Fruit fly (Drosophila melanogaster) whole organism, embryonic: Measurements from ENCODE around the gene CAH7.

Experiments used
- Bgb ChIP-seq: fragments of 200-800 bp; sonication (Bioruptor generic); IDR thresholded peaks from 2 replicates; pipeline ENCODE4 v1.3.6; 2022; ENCODE audit warnings: missing biosample characterization, missing genetic modification characterization; ENCODE audit not compliant: partially characterized antibody
- CG11398 ChIP-seq: fragments of 200-800 bp; sonication (Bioruptor generic); optimal IDR thresholded peaks from 2 replicates; lab custom pipeline; 2016; ENCODE audit warnings: missing biosample characterization, missing genetic modification characterization
- CG11696 ChIP-seq: fragments of 200-800 bp; sonication (Bioruptor generic); IDR thresholded peaks from 2 replicates; pipeline ENCODE4 v1.3.6; 2022; ENCODE audit warnings: missing biosample characterization, missing genetic modification characterization
- CG12744 ChIP-seq: fragments of 200-800 bp; sonication (Bioruptor generic); optimal IDR thresholded peaks from 2 replicates; lab custom pipeline; 2016; ENCODE audit warnings: missing biosample characterization, missing genetic modification characterization
- CG13123 ChIP-seq: fragments of 200-800 bp; sonication (Bioruptor generic); optimal IDR thresholded peaks from 2 replicates; lab custom pipeline; 2016; ENCODE audit warnings: missing biosample characterization, missing genetic modification characterization
- CG13296 ChIP-seq: fragments of 200-800 bp; sonication (Bioruptor generic); optimal IDR thresholded peaks from 3 replicates; lab custom pipeline; 2018; ENCODE audit warnings: missing biosample characterization, mild to moderate bottlenecking, missing genetic modification characterization
- CG16813 ChIP-seq: fragments of 200-800 bp; sonication (Bioruptor generic); IDR thresholded peaks from 3 replicates; pipeline ENCODE4 v1.3.6; 2022; ENCODE audit warnings: missing biosample characterization, missing genetic modification characterization; ENCODE audit not compliant: partially characterized antibody
- CG18619 ChIP-seq: fragments of 200-800 bp; sonication (Bioruptor generic); optimal IDR thresholded peaks from 3 replicates; lab custom pipeline; 2017; ENCODE audit warnings: missing biosample characterization, mild to moderate bottlenecking, missing genetic modification characterization
- CG2202 ChIP-seq: fragments of 200-800 bp; sonication (Bioruptor generic); optimal IDR thresholded peaks from 2 replicates; lab custom pipeline; 2018; ENCODE audit warnings: missing biosample characterization, mild to moderate bottlenecking, missing genetic modification characterization
- CG30403 ChIP-seq: fragments of 200-800 bp; sonication (Bioruptor generic); optimal IDR thresholded peaks from 3 replicates; lab custom pipeline; 2016; ENCODE audit warnings: missing biosample characterization, missing genetic modification characterization
- CG32532 ChIP-seq: fragments of 200-800 bp; sonication (Bioruptor generic); IDR thresholded peaks from 2 replicates; pipeline ENCODE4 v1.3.6; 2022; ENCODE audit warnings: missing biosample characterization, missing genetic modification characterization
- CG4282 ChIP-seq: fragments of 200-800 bp; sonication (Bioruptor generic); optimal IDR thresholded peaks from 2 replicates; lab custom pipeline; 2016; ENCODE audit warnings: missing biosample characterization, missing genetic modification characterization
- CG4707 ChIP-seq: fragments of 200-800 bp; sonication (Bioruptor generic); optimal IDR thresholded peaks from 2 replicates; lab custom pipeline; 2018; ENCODE audit warnings: missing biosample characterization, mild to moderate bottlenecking, missing genetic modification characterization, moderate library complexity
- CG6254 ChIP-seq: fragments of 200-800 bp; sonication (Bioruptor generic); optimal IDR thresholded peaks from 3 replicates; lab custom pipeline; 2017; ENCODE audit warnings: mild to moderate bottlenecking, missing biosample characterization, missing genetic modification reagents, missing genetic modification characterization
- CG7987 ChIP-seq: fragments of 200-800 bp; sonication (Bioruptor generic); optimal IDR thresholded peaks from 2 replicates; lab custom pipeline; 2018; ENCODE audit warnings: missing biosample characterization, mild to moderate bottlenecking, missing genetic modification characterization, moderate library complexity
- CG8281 ChIP-seq: fragments of 200-800 bp; sonication (Bioruptor generic); optimal IDR thresholded peaks from 2 replicates; lab custom pipeline; 2018; ENCODE audit warnings: missing biosample characterization, mild to moderate bottlenecking, missing genetic modification characterization, moderate library complexity
- CG9797 ChIP-seq: fragments of 200-800 bp; sonication (Bioruptor generic); optimal IDR thresholded peaks from 3 replicates; lab custom pipeline; 2018; ENCODE audit warnings: missing biosample characterization, mild to moderate bottlenecking, missing genetic modification characterization
- CkIIα-i1 ChIP-seq: fragments of 200-800 bp; sonication (Bioruptor generic); IDR thresholded peaks from 2 replicates; pipeline ENCODE4 v1.3.6; 2022; ENCODE audit warnings: missing biosample characterization, missing genetic modification characterization
- CoRest ChIP-seq: fragments of 200-800 bp; sonication (Bioruptor generic); optimal IDR thresholded peaks from 3 replicates; lab custom pipeline; 2018; ENCODE audit warnings: missing biosample characterization, mild to moderate bottlenecking, missing genetic modification characterization, moderate library complexity
- Elba2 ChIP-seq: fragments of 200-800 bp; sonication (Bioruptor generic); optimal IDR thresholded peaks from 3 replicates; lab custom pipeline; 2016; ENCODE audit warnings: missing biosample characterization, missing genetic modification characterization
- Gsc ChIP-seq: fragments of 200-800 bp; sonication (Bioruptor generic); IDR thresholded peaks from 2 replicates; pipeline ENCODE4 v1.3.6; 2022; ENCODE audit warnings: missing biosample characterization, missing genetic modification characterization
- HmgZ ChIP-seq: fragments of 200-800 bp; sonication (Bioruptor generic); optimal IDR thresholded peaks from 2 replicates; lab custom pipeline; 2018; ENCODE audit warnings: missing biosample characterization, mild to moderate bottlenecking, missing genetic modification characterization
- Med ChIP-seq: fragments of 200-800 bp; sonication (Bioruptor generic); peaks from one replicate; lab custom pipeline; 2016; ENCODE audit warnings: missing biosample characterization, missing genetic modification characterization, mild to moderate bottlenecking, inconsistent platforms, moderate library complexity
- NC2α ChIP-seq: fragments of 200-800 bp; sonication (Bioruptor generic); optimal IDR thresholded peaks from 2 replicates; lab custom pipeline; 2016; ENCODE audit warnings: missing biosample characterization, missing genetic modification characterization
- Pdp1 ChIP-seq, 2 experiments: fragments of 200-800 bp; sonication (Bioruptor generic); optimal IDR thresholded peaks; 3 replicates each; lab custom pipeline; 2016; ENCODE audit warnings: missing biosample characterization in 2 of 2, missing genetic modification characterization in 2 of 2, mild to moderate bottlenecking in 1 of 2, moderate library complexity in 1 of 2
- Trl ChIP-seq, 3 experiments: fragments of >200 bp in 2 of 3; fragments of 200-800 bp in 1 of 3; sonication (Bioruptor generic) in 1 of 3; optimal IDR thresholded peaks; 2 replicates in 1 of 3; 3 replicates in 2 of 3; lab custom pipeline; 2016 to 2017; ENCODE audit warnings: missing biosample characterization in 1 of 3, missing genetic modification characterization in 1 of 3
- Xrp1 ChIP-seq: fragments of 200-800 bp; sonication (Bioruptor generic); IDR thresholded peaks from 2 replicates; pipeline ENCODE4 v1.3.6; 2022; ENCODE audit warnings: missing biosample characterization, missing genetic modification characterization
- abd-A ChIP-seq: fragments of 200-800 bp; sonication (Bioruptor generic); optimal IDR thresholded peaks from 3 replicates; lab custom pipeline; 2019; ENCODE audit warnings: missing biosample characterization, mild to moderate bottlenecking, missing genetic modification characterization, moderate library complexity
- ase ChIP-seq: fragments of 200-800 bp; sonication (Bioruptor generic); IDR thresholded peaks from 3 replicates; pipeline ENCODE4 v1.3.6; 2022; ENCODE audit warnings: missing biosample characterization, missing genetic modification characterization
- bigmax ChIP-seq: fragments of 200-800 bp; sonication (Bioruptor generic); optimal IDR thresholded peaks from 2 replicates; lab custom pipeline; 2018; ENCODE audit warnings: missing biosample characterization, mild to moderate bottlenecking, missing genetic modification characterization
- btn ChIP-seq: fragments of 200-800 bp; sonication (Bioruptor generic); optimal IDR thresholded peaks from 2 replicates; lab custom pipeline; 2016; ENCODE audit warnings: missing biosample characterization, missing genetic modification characterization
- cato ChIP-seq: fragments of 200-800 bp; sonication (Bioruptor generic); optimal IDR thresholded peaks from 2 replicates; lab custom pipeline; 2016; ENCODE audit warnings: missing biosample characterization, missing genetic modification characterization, borderline replicate concordance
- cg ChIP-seq: fragments of 200-800 bp; sonication (Bioruptor generic); optimal IDR thresholded peaks from 3 replicates; lab custom pipeline; 2019; ENCODE audit warnings: missing biosample characterization, mild to moderate bottlenecking, missing genetic modification characterization, moderate library complexity
- chn ChIP-seq: fragments of 200-800 bp; sonication (Bioruptor generic); optimal IDR thresholded peaks from 2 replicates; lab custom pipeline; 2016; ENCODE audit warnings: missing biosample characterization, missing genetic modification characterization
- cwo ChIP-seq: fragments of 200-800 bp; sonication (Bioruptor generic); optimal IDR thresholded peaks from 3 replicates; lab custom pipeline; 2017; ENCODE audit warnings: missing biosample characterization, missing genetic modification characterization, mild to moderate bottlenecking, moderate library complexity, missing genetic modification reagents
- emc ChIP-seq: fragments of 200-800 bp; sonication (Bioruptor generic); optimal IDR thresholded peaks from 2 replicates; lab custom pipeline; 2016; ENCODE audit warnings: missing biosample characterization, missing genetic modification characterization
- grn ChIP-seq: fragments of 200-800 bp; sonication (Bioruptor generic); optimal IDR thresholded peaks from 3 replicates; lab custom pipeline; 2017; ENCODE audit warnings: missing biosample characterization, missing genetic modification characterization
- hbn ChIP-seq: fragments of 200-800 bp; sonication (Bioruptor generic); IDR thresholded peaks from 2 replicates; pipeline ENCODE4 v1.3.6; 2022; ENCODE audit warnings: missing biosample characterization, missing genetic modification characterization; ENCODE audit not compliant: partially characterized antibody
- hth ChIP-seq: fragments of >200 bp; optimal IDR thresholded peaks from 2 replicates; lab custom pipeline; 2017; ENCODE audit warnings: inconsistent platforms
- jumu ChIP-seq: fragments of 200-800 bp; sonication (Bioruptor generic); optimal IDR thresholded peaks from 3 replicates; lab custom pipeline; 2016; ENCODE audit warnings: missing biosample characterization, missing genetic modification characterization
- lmd ChIP-seq: fragments of 200-800 bp; sonication (Bioruptor generic); IDR thresholded peaks from 2 replicates; pipeline ENCODE4 v1.3.6; 2022; ENCODE audit warnings: missing biosample characterization, missing genetic modification characterization
- nmo ChIP-seq: fragments of 200-800 bp; sonication (Bioruptor generic); optimal IDR thresholded peaks from 2 replicates; lab custom pipeline; 2018; ENCODE audit warnings: missing biosample characterization, mild to moderate bottlenecking, missing genetic modification characterization, moderate library complexity
- pan ChIP-seq, 4 experiments: fragments of >200 bp in 3 of 4; fragments of 200-800 bp in 1 of 4; sonication (Bioruptor generic) in 1 of 4; optimal IDR thresholded peaks in 3 of 4; IDR thresholded peaks in 1 of 4; 2 replicates each; pipeline versions ENCODE4 v1.3.6 to Lab custom; 2017 to 2022; ENCODE audit warnings: missing biosample characterization in 2 of 4, missing genetic modification characterization in 2 of 4, mixed read lengths in 1 of 4
- sc ChIP-seq, 3 experiments: fragments of >200 bp in 2 of 3; fragments of 200-800 bp in 1 of 3; sonication (Bioruptor generic) in 1 of 3; optimal IDR thresholded peaks; 2 replicates in 2 of 3; 3 replicates in 1 of 3; lab custom pipeline; 2017; ENCODE audit warnings: mild to moderate bottlenecking in 1 of 3, missing biosample characterization in 1 of 3, missing genetic modification characterization in 1 of 3, missing genetic modification reagents in 1 of 3
- sim ChIP-seq: fragments of 200-800 bp; sonication (Bioruptor generic); IDR thresholded peaks from 2 replicates; pipeline ENCODE4 v1.3.6; 2022; ENCODE audit warnings: missing biosample characterization, missing genetic modification characterization
- sr ChIP-seq: fragments of 200-800 bp; sonication (Bioruptor generic); IDR thresholded peaks from 3 replicates; pipeline ENCODE4 v1.3.6; 2022; ENCODE audit warnings: missing biosample characterization, missing genetic modification characterization
- ssp ChIP-seq: fragments of 200-800 bp; sonication (Bioruptor generic); IDR thresholded peaks from 2 replicates; pipeline ENCODE4 v1.3.6; 2022; ENCODE audit warnings: missing biosample characterization, missing genetic modification characterization
- toy ChIP-seq: fragments of 200-800 bp; sonication (Bioruptor generic); IDR thresholded peaks from 2 replicates; pipeline ENCODE4 v1.3.6; 2022; ENCODE audit warnings: missing biosample characterization, missing genetic modification characterization
- tup ChIP-seq: fragments of 200-800 bp; sonication (Bioruptor generic); optimal IDR thresholded peaks from 2 replicates; lab custom pipeline; 2016; ENCODE audit warnings: missing biosample characterization, mild to moderate bottlenecking, missing genetic modification characterization, moderate library complexity

Gene CAH7

DNA sequence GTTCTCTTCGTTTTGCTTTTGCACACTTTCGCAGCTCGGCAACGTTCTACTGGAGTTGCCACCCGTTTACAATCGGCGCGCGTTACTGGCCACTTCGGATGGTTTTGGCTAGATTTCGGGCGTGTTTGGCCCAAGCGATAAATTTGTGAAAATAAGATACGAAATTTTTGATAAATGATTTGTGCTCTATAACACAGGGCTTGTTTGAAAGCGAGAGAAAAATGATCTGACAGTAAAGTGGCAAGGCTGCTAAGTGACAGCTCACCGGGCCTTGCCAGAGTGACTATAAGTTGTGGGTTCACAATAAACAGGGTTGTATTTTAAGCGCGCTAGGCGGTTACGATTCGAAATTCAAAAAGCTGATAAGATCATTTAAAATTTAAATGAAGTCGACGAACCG, 2.1 kb upstream of the CAH7 start, which contains the start of gene Fmr1 (continued):
- no peak for TF ChIP-seq ssp (GFP tag; lab: Robert Waterston, UW)
- TF ChIP-seq Xrp1 (GFP tag; lab: Robert Waterston, UW), result 0 out of 2 replicates have a peak, but pooled peaks have one; percentile 31
- peak; percentile 52 for TF ChIP-seq CG7987 (GFP tag; lab: Kevin White, UChicago)
- peak; percentile 73 for TF ChIP-seq HmgZ
- TF ChIP-seq abd-A, result no peak
- TF ChIP-seq chn (GFP tag; lab: Kevin White, UChicago), result peak; percentile 53
- peak; percentile 69 for TF ChIP-seq jumu (GFP tag; lab: Kevin White, UChicago)
- TF ChIP-seq cato (GFP tag; lab: Kevin White, UChicago), result no peak
- no peak for TF ChIP-seq CG13123 (GFP tag; lab: Kevin White, UChicago)
- peak; percentile 40 for TF ChIP-seq Elba2 (GFP tag; lab: Kevin White, UChicago)
- no peak for TF ChIP-seq btn (GFP tag; lab: Kevin White, UChicago)
- peak; percentile 46; the same call in 2 of the 3 replicates for TF ChIP-seq CG16813 (GFP tag; lab: Robert Waterston, UW)
- no peak for TF ChIP-seq hbn (GFP tag; lab: Robert Waterston, UW)
- peak; percentile 56 for TF ChIP-seq CG12744 (GFP tag; lab: Kevin White, UChicago)
- TF ChIP-seq CG11696 (GFP tag; lab: Robert Waterston, UW), result no peak
- peak; percentile 31 for TF ChIP-seq CG18619 (GFP tag; lab: Kevin White, UChicago)
- TF ChIP-seq CG8281 (tag; lab: Kevin White, UChicago), result no peak
- peak; percentile 95 for TF ChIP-seq Med (GFP tag; lab: Kevin White, UChicago)
- TF ChIP-seq CG2202 (tag; lab: Kevin White, UChicago), result no peak
- no peak for TF ChIP-seq CG13296
- no peak for TF ChIP-seq cg (GFP tag; lab: Kevin White, UChicago)
- TF ChIP-seq CkIIα-i1, result no peak
- TF ChIP-seq CG6254, result no peak
- TF ChIP-seq CG4707 (GFP tag; lab: Kevin White, UChicago), result no peak
- peak; percentile 77 for TF ChIP-seq nmo (GFP tag; lab: Kevin White, UChicago)
- TF ChIP-seq sim (GFP tag; lab: Robert Waterston, UW), result no peak
- peak; percentile 60 for TF ChIP-seq CG9797 (GFP tag; lab: Kevin White, UChicago)
- peak; percentile 44 to 55 for TF ChIP-seq Pdp1 (GFP tag; optimal IDR thresholded peaks at IDR 0.05; lab: Kevin White, UChicago)
- TF ChIP-seq CG11398 (GFP tag; lab: Kevin White, UChicago), result peak; percentile 5
- TF ChIP-seq pan (optimal IDR thresholded peaks at IDR 0.05; lab: Kevin White, UChicago), result no peak
- TF ChIP-seq pan (GFP tag; optimal IDR thresholded peaks at IDR 0.05 in 1 of 2, IDR thresholded peaks at IDR 0.05 in 1 of 2), result peak in 1 of 2 experiments; percentile 58
- no peak for TF ChIP-seq toy (GFP tag; lab: Robert Waterston, UW)
- TF ChIP-seq sc (optimal IDR thresholded peaks at IDR 0.05; lab: Kevin White, UChicago), result no peak
- TF ChIP-seq sc (GFP tag; optimal IDR thresholded peaks at IDR 0.05; lab: Kevin White, UChicago), result no peak
- peak; percentile 11 for TF ChIP-seq bigmax (GFP tag; lab: Kevin White, UChicago)
- peak; percentile 58 for TF ChIP-seq CG30403 (GFP tag; lab: Kevin White, UChicago)
- TF ChIP-seq tup (GFP tag; lab: Kevin White, UChicago), result no peak
- TF ChIP-seq NC2α (GFP tag; lab: Kevin White, UChicago), result peak; percentile 39
- TF ChIP-seq CG4282 (GFP tag; lab: Kevin White, UChicago), result peak; percentile 32
- TF ChIP-seq CG32532 (GFP tag; lab: Robert Waterston, UW), result peak; percentile 62
- TF ChIP-seq emc (GFP tag; lab: Kevin White, UChicago), result peak; percentile 60
- TF ChIP-seq Bgb (GFP tag; lab: Robert Waterston, UW), result no peak
- no peak for TF ChIP-seq ase (GFP tag; lab: Robert Waterston, UW)
- no peak for TF ChIP-seq Trl (optimal IDR thresholded peaks at IDR 0.05; lab: Kevin White, UChicago)
- peak; percentile 52 for TF ChIP-seq Trl (GFP tag; optimal IDR thresholded peaks at IDR 0.05; lab: Kevin White, UChicago)
- TF ChIP-seq lmd (GFP tag; lab: Robert Waterston, UW), result peak; percentile 51; the same call in 1 of the 2 replicates
- peak; percentile 68 for TF ChIP-seq CoRest (tag; lab: Kevin White, UChicago)
- TF ChIP-seq hth (lab: Kevin White, UChicago), result no peak
- no peak for TF ChIP-seq Gsc (GFP tag; lab: Robert Waterston, UW)
- TF ChIP-seq cwo (GFP tag; lab: Kevin White, UChicago), result no peak
- no peak for TF ChIP-seq sr (GFP tag; lab: Robert Waterston, UW)
- peak; percentile 70 for TF ChIP-seq grn (GFP tag; lab: Kevin White, UChicago)
